Worm (Caenorhabditis elegans) whole organism, L2 larva: ENCODE data around the gene moc-2.

Experiments
- F13H6.1 ChIP-seq: sonication (generic microtip); optimal IDR thresholded peaks from 2 replicates; lab custom pipeline; 2016; ENCODE audit warnings: missing genetic modification characterization, missing compliant biosample characterization
- aly-2 ChIP-seq: fragments of 150-350 bp; optimal IDR thresholded peaks from 2 replicates; lab custom pipeline; 2014; ENCODE audit warnings: missing biosample characterization, missing genetic modification characterization
- ama-1 ChIP-seq: fragments of 150-350 bp; optimal IDR thresholded peaks from 2 replicates; lab custom pipeline; 2018; ENCODE audit warnings: inconsistent platforms
- blmp-1 ChIP-seq: sonication (generic microtip); optimal IDR thresholded peaks from 2 replicates; lab custom pipeline; 2017; ENCODE audit warnings: missing genetic modification characterization, mild to moderate bottlenecking, missing compliant biosample characterization, antibody characterized with exemption, moderate library complexity; ENCODE audit not compliant: insufficient read depth
- elt-1 ChIP-seq: fragments of 150-350 bp; optimal IDR thresholded peaks from 2 replicates; lab custom pipeline; 2014; ENCODE audit warnings: missing biosample characterization, missing genetic modification characterization
- elt-3 ChIP-seq: sonication (generic microtip); optimal IDR thresholded peaks from 2 replicates; lab custom pipeline; 2017; ENCODE audit warnings: missing biosample characterization, missing genetic modification characterization
- fos-1 ChIP-seq: fragments of 150-350 bp; optimal IDR thresholded peaks from 2 replicates; lab custom pipeline; 2014; ENCODE audit warnings: missing biosample characterization, missing genetic modification characterization
- lsy-2 ChIP-seq, 2 experiments: fragments of 150-350 bp in 1 of 2; sonication (generic microtip) in 1 of 2; optimal IDR thresholded peaks; 2 replicates each; lab custom pipeline; 2014 to 2017; ENCODE audit warnings: missing biosample characterization in 2 of 2, missing genetic modification characterization in 2 of 2
- mbf-1 ChIP-seq: sonication (generic microtip); optimal IDR thresholded peaks from 2 replicates; lab custom pipeline; 2017; ENCODE audit warnings: missing biosample characterization, missing genetic modification characterization
- nhr-10 ChIP-seq: sonication (generic microtip); optimal IDR thresholded peaks from 2 replicates; lab custom pipeline; 2017; ENCODE audit warnings: missing biosample characterization, missing genetic modification characterization
- nhr-25 ChIP-seq: fragments of 150-350 bp; sonication (generic microtip); optimal IDR thresholded peaks from 3 replicates; lab custom pipeline; 2014; ENCODE audit warnings: missing biosample characterization, missing genetic modification characterization
- snpc-4 ChIP-seq: fragments of 150-350 bp; optimal IDR thresholded peaks from 2 replicates; lab custom pipeline; 2014; ENCODE audit warnings: missing biosample characterization, missing genetic modification characterization
- unc-39 ChIP-seq: fragments of 150-350 bp; optimal IDR thresholded peaks from 2 replicates; lab custom pipeline; 2014; ENCODE audit warnings: missing biosample characterization, missing genetic modification characterization
- unc-62 ChIP-seq: fragments of 150-350 bp; optimal IDR thresholded peaks from 2 replicates; lab custom pipeline; 2014; ENCODE audit warnings: missing biosample characterization, missing genetic modification reagents, missing genetic modification characterization

DNA sequence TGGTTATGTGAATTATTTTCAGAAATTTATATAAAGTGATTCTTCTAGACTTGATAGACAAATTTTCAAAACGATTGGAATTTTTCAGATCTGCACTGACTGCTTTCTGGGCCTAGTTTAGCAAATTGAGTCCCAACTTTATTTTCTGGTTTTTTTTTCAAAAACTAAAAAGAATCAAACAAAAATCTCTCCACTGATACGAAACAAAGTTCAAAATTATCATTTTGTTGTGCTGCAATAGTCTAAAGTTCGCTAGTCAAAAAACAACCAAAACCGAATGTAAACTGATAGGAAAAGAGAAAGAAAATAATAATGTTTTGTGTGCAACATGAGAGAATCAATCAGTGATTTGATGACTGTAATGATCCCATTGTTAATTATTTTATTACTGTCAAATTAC is 45.9 kb upstream of the moc-2 start, which contains the start of gene lipl-4:
- no peak for TF ChIP-seq unc-62 (GFP tag; lab: Kevin White, UChicago)
- TF ChIP-seq nhr-25: no peak
- no peak for TF ChIP-seq snpc-4 (tag; lab: Kevin White, UChicago)
- no peak for TF ChIP-seq aly-2 (tag; lab: Kevin White, UChicago)
- TF ChIP-seq blmp-1: no peak
- no peak for TF ChIP-seq ama-1 (lab: Kevin White, UChicago)
- no peak for TF ChIP-seq unc-39 (tag; lab: Kevin White, UChicago)
- no peak for TF ChIP-seq nhr-10 (tag; lab: Kevin White, UChicago)
- no peak for TF ChIP-seq elt-3 (tag; lab: Kevin White, UChicago)
- TF ChIP-seq fos-1 (tag; lab: Kevin White, UChicago): no peak
- TF ChIP-seq mbf-1 (tag; lab: Kevin White, UChicago): no peak
- TF ChIP-seq F13H6.1 (tag; lab: Kevin White, UChicago): no peak
- no peak for TF ChIP-seq lsy-2 (tag; optimal IDR thresholded peaks at IDR 0.05; lab: Kevin White, UChicago)
- TF ChIP-seq elt-1 (tag; lab: Kevin White, UChicago): no peak
